Worm (Caenorhabditis elegans) whole organism, L2 larva: Measurements from ENCODE around the gene srg-67.
A peak's percentile ranks its signal among the peaks of the same experiment; 100 is the strongest.

Experiments used
- C34F6.9 ChIP-seq: fragments of 150-350 bp; optimal IDR thresholded peaks from 2 replicates; lab custom pipeline; 2014; ENCODE audit warnings: missing biosample characterization, missing genetic modification characterization
- R02D3.7 ChIP-seq: fragments of 150-350 bp; optimal IDR thresholded peaks from 2 replicates; lab custom pipeline; 2014; ENCODE audit warnings: missing biosample characterization, missing genetic modification characterization
- alr-1 ChIP-seq: fragments of 150-350 bp; optimal IDR thresholded peaks from 2 replicates; lab custom pipeline; 2014; ENCODE audit warnings: missing biosample characterization, missing genetic modification characterization
- aly-2 ChIP-seq: fragments of 150-350 bp; optimal IDR thresholded peaks from 2 replicates; lab custom pipeline; 2014; ENCODE audit warnings: missing biosample characterization, missing genetic modification characterization
- blmp-1 ChIP-seq: sonication (generic microtip); optimal IDR thresholded peaks from 2 replicates; lab custom pipeline; 2017; ENCODE audit warnings: missing genetic modification characterization, mild to moderate bottlenecking, missing compliant biosample characterization, antibody characterized with exemption, moderate library complexity; ENCODE audit not compliant: insufficient read depth
- ceh-82 ChIP-seq: fragments of 150-350 bp; optimal IDR thresholded peaks from 2 replicates; lab custom pipeline; 2014; ENCODE audit warnings: missing biosample characterization, missing genetic modification characterization
- crh-2 ChIP-seq: sonication (generic microtip); optimal IDR thresholded peaks from 2 replicates; lab custom pipeline; 2017; ENCODE audit warnings: missing biosample characterization, missing genetic modification characterization
- dmd-4 ChIP-seq: sonication (generic microtip); optimal IDR thresholded peaks from 2 replicates; lab custom pipeline; 2017; ENCODE audit warnings: missing biosample characterization, missing genetic modification characterization
- egl-27 ChIP-seq: sonication (generic microtip); optimal IDR thresholded peaks from 3 replicates; lab custom pipeline; 2017; ENCODE audit warnings: missing biosample characterization, missing genetic modification reagents, missing genetic modification characterization
- elt-1 ChIP-seq: fragments of 150-350 bp; optimal IDR thresholded peaks from 2 replicates; lab custom pipeline; 2014; ENCODE audit warnings: missing biosample characterization, missing genetic modification characterization
- elt-3 ChIP-seq: sonication (generic microtip); optimal IDR thresholded peaks from 2 replicates; lab custom pipeline; 2017; ENCODE audit warnings: missing biosample characterization, missing genetic modification characterization
- fos-1 ChIP-seq: fragments of 150-350 bp; optimal IDR thresholded peaks from 2 replicates; lab custom pipeline; 2014; ENCODE audit warnings: missing biosample characterization, missing genetic modification characterization
- gmeb-1 ChIP-seq: fragments of 150-350 bp; optimal IDR thresholded peaks from 2 replicates; lab custom pipeline; 2014; ENCODE audit warnings: missing biosample characterization, missing genetic modification characterization
- lin-11 ChIP-seq: fragments of 150-350 bp; sonication (generic microtip); optimal IDR thresholded peaks from 2 replicates; lab custom pipeline; 2014; ENCODE audit warnings: missing biosample characterization, missing genetic modification characterization, inconsistent platforms, mixed read lengths
- lin-13 ChIP-seq: fragments of 150-350 bp; optimal IDR thresholded peaks from 2 replicates; lab custom pipeline; 2014; ENCODE audit warnings: missing biosample characterization, missing genetic modification reagents, missing genetic modification characterization
- lin-39 ChIP-seq: fragments of 150-350 bp; optimal IDR thresholded peaks from 2 replicates; lab custom pipeline; 2014; ENCODE audit warnings: missing biosample characterization, missing genetic modification reagents, missing genetic modification characterization
- lsy-2 ChIP-seq, 2 experiments: fragments of 150-350 bp in 1 of 2; sonication (generic microtip) in 1 of 2; optimal IDR thresholded peaks; 2 replicates each; lab custom pipeline; 2014 to 2017; ENCODE audit warnings: missing biosample characterization in 2 of 2, missing genetic modification characterization in 2 of 2
- mab-5 ChIP-seq: fragments of 150-350 bp; optimal IDR thresholded peaks from 2 replicates; lab custom pipeline; 2014; ENCODE audit warnings: missing biosample characterization, missing genetic modification characterization
- mbf-1 ChIP-seq: sonication (generic microtip); optimal IDR thresholded peaks from 2 replicates; lab custom pipeline; 2017; ENCODE audit warnings: missing biosample characterization, missing genetic modification characterization
- mdl-1 ChIP-seq, 2 experiments: fragments of 150-350 bp in 1 of 2; sonication (generic microtip) in 1 of 2; optimal IDR thresholded peaks; 2 replicates each; lab custom pipeline; 2017; ENCODE audit warnings: missing biosample characterization in 2 of 2, missing genetic modification characterization in 2 of 2
- nhr-11 ChIP-seq: fragments of 150-350 bp; optimal IDR thresholded peaks from 2 replicates; lab custom pipeline; 2014; ENCODE audit warnings: missing biosample characterization, missing genetic modification characterization
- nhr-12 ChIP-seq: fragments of 150-350 bp; optimal IDR thresholded peaks from 2 replicates; lab custom pipeline; 2014; ENCODE audit warnings: missing biosample characterization, missing genetic modification characterization
- nhr-129 ChIP-seq: fragments of 150-350 bp; optimal IDR thresholded peaks from 2 replicates; lab custom pipeline; 2014; ENCODE audit warnings: missing biosample characterization, missing genetic modification characterization
- nhr-23 ChIP-seq: fragments of 150-350 bp; optimal IDR thresholded peaks from 2 replicates; lab custom pipeline; 2014; ENCODE audit warnings: missing biosample characterization, missing genetic modification reagents, missing genetic modification characterization
- nhr-25 ChIP-seq: fragments of 150-350 bp; sonication (generic microtip); optimal IDR thresholded peaks from 3 replicates; lab custom pipeline; 2014; ENCODE audit warnings: missing biosample characterization, missing genetic modification characterization
- nhr-6 ChIP-seq: fragments of 150-350 bp; optimal IDR thresholded peaks from 2 replicates; lab custom pipeline; 2014; ENCODE audit warnings: missing biosample characterization, missing genetic modification characterization
- nhr-77 ChIP-seq: fragments of 150-350 bp; optimal IDR thresholded peaks from 2 replicates; lab custom pipeline; 2014; ENCODE audit warnings: missing biosample characterization, missing genetic modification characterization
- peb-1 ChIP-seq: fragments of 150-350 bp; optimal IDR thresholded peaks from 2 replicates; lab custom pipeline; 2014; ENCODE audit warnings: missing biosample characterization, missing genetic modification characterization
- skn-1 ChIP-seq: sonication (generic microtip); optimal IDR thresholded peaks from 2 replicates; lab custom pipeline; 2017; ENCODE audit warnings: missing biosample characterization, missing genetic modification characterization
- sma-3 ChIP-seq: sonication (generic microtip); optimal IDR thresholded peaks from 2 replicates; lab custom pipeline; 2016; ENCODE audit warnings: missing genetic modification reagents, missing genetic modification characterization, missing compliant biosample characterization
- sma-9 ChIP-seq, 2 experiments: fragments of 150-350 bp in 1 of 2; sonication (generic microtip) in 1 of 2; optimal IDR thresholded peaks; 2 replicates each; lab custom pipeline; 2014 to 2016; ENCODE audit warnings: missing genetic modification characterization in 2 of 2, mild to moderate bottlenecking in 1 of 2, missing biosample characterization in 1 of 2, missing compliant biosample characterization in 1 of 2, missing genetic modification reagents in 1 of 2, moderate library complexity in 1 of 2
- unc-39 ChIP-seq: fragments of 150-350 bp; optimal IDR thresholded peaks from 2 replicates; lab custom pipeline; 2014; ENCODE audit warnings: missing biosample characterization, missing genetic modification characterization
- unc-55 ChIP-seq: fragments of 150-350 bp; sonication (generic microtip); optimal IDR thresholded peaks from 3 replicates; lab custom pipeline; 2014; ENCODE audit warnings: missing biosample characterization, missing genetic modification reagents, missing genetic modification characterization
- zag-1 ChIP-seq: fragments of 150-350 bp; optimal IDR thresholded peaks from 2 replicates; lab custom pipeline; 2014; ENCODE audit warnings: missing biosample characterization, missing genetic modification characterization

Gene srg-67

DNA sequence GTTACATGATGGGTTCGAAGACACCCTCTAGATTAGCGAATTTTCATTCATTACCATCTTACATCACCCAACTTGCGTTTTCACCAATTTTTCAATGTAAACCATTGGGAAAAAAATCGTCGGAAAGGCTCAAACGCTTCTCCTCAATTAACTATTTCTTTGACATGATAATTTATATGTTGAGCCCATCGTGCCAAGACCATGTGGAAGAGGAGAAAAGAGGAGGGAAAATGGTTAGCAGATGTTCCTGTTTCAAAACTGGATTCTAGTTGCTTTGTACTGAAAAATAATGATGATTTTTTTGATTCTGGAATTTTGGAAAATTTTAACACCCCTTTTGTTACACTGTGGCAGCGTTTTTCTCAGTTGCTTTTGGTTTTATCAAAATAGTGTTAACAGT lies 18.8 kb downstream of the srg-67 start:
- no peak for TF ChIP-seq nhr-6
- no peak for TF ChIP-seq elt-3
- no peak for TF ChIP-seq dmd-4 (tag; lab: Kevin White, UChicago)
- TF ChIP-seq lin-11 (tag; lab: Kevin White, UChicago), result no peak

DNA sequence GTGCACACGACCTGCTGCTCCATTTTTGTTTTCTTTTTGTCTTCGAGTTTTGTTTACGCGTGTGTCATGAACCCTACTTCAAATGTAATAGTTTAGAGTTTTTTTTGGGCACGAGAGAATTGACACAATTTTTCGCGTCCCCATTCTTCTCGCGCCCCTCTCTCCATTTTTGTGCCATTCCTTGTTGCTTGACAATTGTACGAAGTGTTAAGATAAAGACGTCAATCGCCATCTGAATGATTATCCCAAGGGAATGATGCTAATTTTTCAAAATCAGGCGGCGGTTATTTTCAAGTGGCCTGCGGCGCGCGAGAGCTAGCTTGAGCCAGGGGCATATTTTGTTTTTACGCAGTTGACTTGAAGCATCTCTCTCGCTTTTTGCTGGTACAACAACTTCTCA lies 20.4 kb downstream of the srg-67 start:
- TF ChIP-seq mab-5 (tag; lab: Kevin White, UChicago), result peak; percentile 3
- no peak for TF ChIP-seq blmp-1 (tag; lab: Kevin White, UChicago)
- TF ChIP-seq zag-1, result peak; percentile 13
- no peak for TF ChIP-seq nhr-23 (tag; lab: Kevin White, UChicago)
- TF ChIP-seq fos-1 (tag; lab: Kevin White, UChicago), result no peak
- TF ChIP-seq ceh-82 (tag; lab: Kevin White, UChicago), result no peak
- TF ChIP-seq mdl-1 (tag; optimal IDR thresholded peaks at IDR 0.05; lab: Kevin White, UChicago), result no peak
- no peak for TF ChIP-seq lin-11 (tag; lab: Kevin White, UChicago)
- TF ChIP-seq mbf-1 (tag; lab: Kevin White, UChicago), result no peak
- no peak for TF ChIP-seq crh-2 (tag; lab: Kevin White, UChicago)
- no peak for TF ChIP-seq nhr-129 (tag; lab: Kevin White, UChicago)
- TF ChIP-seq unc-39, result no peak
- no peak for TF ChIP-seq dmd-4 (tag; lab: Kevin White, UChicago)

DNA sequence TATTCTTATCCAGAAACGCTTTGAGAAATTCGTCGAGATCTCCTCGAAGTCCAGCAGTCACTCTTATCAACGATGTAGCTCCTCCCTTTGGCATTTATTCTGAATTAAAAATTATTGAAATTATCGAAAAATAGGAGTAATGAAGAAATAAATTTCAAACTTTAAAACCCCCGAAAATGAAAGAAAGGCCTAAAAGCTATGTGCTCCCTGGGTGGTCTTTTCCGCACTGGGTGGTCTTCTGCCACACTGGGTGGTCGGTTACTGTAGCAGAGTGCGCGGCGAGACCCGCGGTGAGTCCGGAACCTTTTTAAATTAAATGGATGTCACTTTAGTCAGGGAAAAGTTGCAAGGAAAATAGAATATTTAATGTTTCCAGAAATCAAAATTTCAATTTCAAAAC lies 23.7 kb downstream of the srg-67 start, which contains the start of gene snpc-1.3:
TSS of gene snpc-1.3 (minus strand) at position 101 of the 400 bp plus-strand sequence.
- TF ChIP-seq lin-39 (tag; lab: Kevin White, UChicago), result no peak
- TF ChIP-seq R02D3.7 (tag; lab: Kevin White, UChicago), result no peak
- no peak for TF ChIP-seq unc-55 (GFP tag; lab: Kevin White, UChicago)
- no peak for TF ChIP-seq elt-3
- TF ChIP-seq sma-3, result no peak

ce11 chrV:5433020-5433419 lies 29.8 kb downstream of the srg-67 start, which contains the start of gene acl-6:
acl-6 (plus strand) TSS chrV:5433386.
- peak; percentile 54 for TF ChIP-seq sma-3
- peak in 1 of 2 experiments; percentile 70 for TF ChIP-seq lsy-2 (tag; optimal IDR thresholded peaks at IDR 0.05; lab: Kevin White, UChicago)
- no peak for TF ChIP-seq nhr-25 (tag; lab: Kevin White, UChicago)
- TF ChIP-seq unc-39, result no peak
- no peak for TF ChIP-seq ceh-82 (tag; lab: Kevin White, UChicago)
- no peak for TF ChIP-seq nhr-12 (tag; lab: Kevin White, UChicago)
- peak; percentile 64 for TF ChIP-seq skn-1 (tag; lab: Kevin White, UChicago)
- peak; percentile 37 for TF ChIP-seq lin-13 (GFP tag; lab: Kevin White, UChicago)
- peak; percentile 37 for TF ChIP-seq egl-27 (tag; lab: Kevin White, UChicago)
- peak; percentile 66 for TF ChIP-seq unc-55 (GFP tag; lab: Kevin White, UChicago)
- TF ChIP-seq fos-1 (tag; lab: Kevin White, UChicago), result peak; percentile 94
- TF ChIP-seq aly-2 (tag; lab: Kevin White, UChicago), result no peak
- no peak for TF ChIP-seq alr-1 (tag; lab: Kevin White, UChicago)
- no peak for TF ChIP-seq elt-1 (tag; lab: Kevin White, UChicago)
- peak; percentile 75 for TF ChIP-seq C34F6.9 (tag; lab: Kevin White, UChicago)
- TF ChIP-seq nhr-129 (tag; lab: Kevin White, UChicago), result peak; percentile 25
- peak; percentile 91 for TF ChIP-seq gmeb-1 (tag; lab: Kevin White, UChicago)
- no peak for TF ChIP-seq mdl-1 (tag; optimal IDR thresholded peaks at IDR 0.05; lab: Kevin White, UChicago)
- peak; percentile 75 for TF ChIP-seq crh-2 (tag; lab: Kevin White, UChicago)
- peak; percentile 80 for TF ChIP-seq sma-9 (GFP tag; optimal IDR thresholded peaks at IDR 0.05; lab: Kevin White, UChicago)
- TF ChIP-seq sma-9 (tag; optimal IDR thresholded peaks at IDR 0.05; lab: Kevin White, UChicago), result no peak
- no peak for TF ChIP-seq nhr-77 (tag; lab: Kevin White, UChicago)

ce11 chrV:5432499-5432898 lies 30.3 kb downstream of the srg-67 start, which contains the start of gene F08F3.8:
F08F3.8 (minus strand) TSS chrV:5432599.
- no peak for TF ChIP-seq peb-1 (tag; lab: Kevin White, UChicago)
- TF ChIP-seq nhr-11 (tag; lab: Kevin White, UChicago), result no peak
- no peak for TF ChIP-seq R02D3.7 (tag; lab: Kevin White, UChicago)
- TF ChIP-seq mdl-1 (tag; optimal IDR thresholded peaks at IDR 0.05; lab: Kevin White, UChicago), result no peak
- no peak for TF ChIP-seq unc-39
- TF ChIP-seq unc-55 (GFP tag; lab: Kevin White, UChicago), result no peak
